Worm (Caenorhabditis elegans) whole organism, L1 larva: ENCODE results near the gene ZK632.11.

Experiments
- C04F5.9 ChIP-seq: sonication (generic microtip); optimal IDR thresholded peaks from 2 replicates; lab custom pipeline; 2016; ENCODE audit warnings: missing genetic modification characterization, missing compliant biosample characterization
- C16A3.4 ChIP-seq: fragments of 150-350 bp; optimal IDR thresholded peaks from 2 replicates; lab custom pipeline; 2014; ENCODE audit warnings: missing biosample characterization, missing genetic modification characterization
- F16B12.6 ChIP-seq: fragments of 150-350 bp; optimal IDR thresholded peaks from 2 replicates; lab custom pipeline; 2014; ENCODE audit warnings: missing biosample characterization, missing genetic modification characterization
- Y116A8C.19 ChIP-seq: sonication (generic microtip); optimal IDR thresholded peaks from 2 replicates; lab custom pipeline; 2016; ENCODE audit warnings: missing compliant biosample characterization, missing genetic modification characterization, borderline replicate concordance
- aha-1 ChIP-seq: fragments of 150-350 bp; optimal IDR thresholded peaks from 2 replicates; lab custom pipeline; 2014; ENCODE audit warnings: missing biosample characterization, missing genetic modification characterization
- alr-1 ChIP-seq: fragments of 200-800 bp; sonication (Bioruptor generic); optimal IDR thresholded peaks from 2 replicates; lab custom pipeline; 2018; ENCODE audit warnings: borderline replicate concordance, mild to moderate bottlenecking, missing genetic modification characterization, missing compliant biosample characterization
- aly-2 ChIP-seq: fragments of 150-350 bp; optimal IDR thresholded peaks from 2 replicates; lab custom pipeline; 2014; ENCODE audit warnings: missing biosample characterization, missing genetic modification characterization
- blmp-1 ChIP-seq: fragments of 150-350 bp; optimal IDR thresholded peaks from 2 replicates; lab custom pipeline; 2014; ENCODE audit warnings: missing biosample characterization, missing genetic modification characterization
- ceh-63 ChIP-seq: fragments of 200-800 bp; sonication (Bioruptor generic); optimal IDR thresholded peaks from 2 replicates; lab custom pipeline; 2018; ENCODE audit warnings: mild to moderate bottlenecking, missing genetic modification characterization, missing compliant biosample characterization
- ceh-88 ChIP-seq: fragments of 200-800 bp; sonication (Bioruptor generic); IDR thresholded peaks from 2 replicates; pipeline ENCODE4 v1.3.6; 2022; ENCODE audit warnings: missing genetic modification characterization, missing compliant biosample characterization
- ces-1 ChIP-seq: fragments of 150-350 bp; optimal IDR thresholded peaks from 2 replicates; lab custom pipeline; 2014; ENCODE audit warnings: missing biosample characterization, missing genetic modification reagents, missing genetic modification characterization
- dpl-1 ChIP-seq, 3 experiments: fragments of 150-350 bp in 2 of 3; sonication (generic microtip) in 1 of 3; optimal IDR thresholded peaks; 2 replicates each; lab custom pipeline; 2014 to 2017; ENCODE audit warnings: missing biosample characterization in 3 of 3, missing genetic modification characterization in 3 of 3, missing genetic modification reagents in 3 of 3
- efl-1 ChIP-seq, 4 experiments: fragments of 150-350 bp; optimal IDR thresholded peaks in 3 of 4; peaks in 1 of 4; 1 replicate in 1 of 4; 2 replicates in 3 of 4; lab custom pipeline; 2014; ENCODE audit warnings: missing biosample characterization in 2 of 4, missing genetic modification characterization in 2 of 4, missing genetic modification reagents in 2 of 4
- efl-3 ChIP-seq: fragments of 200-800 bp; sonication (Bioruptor generic); optimal IDR thresholded peaks from 2 replicates; lab custom pipeline; 2018; ENCODE audit warnings: mild to moderate bottlenecking, missing genetic modification characterization, missing compliant biosample characterization
- egl-13 ChIP-seq: sonication (generic microtip); optimal IDR thresholded peaks from 2 replicates; lab custom pipeline; 2016; ENCODE audit warnings: missing genotype, missing genetic modification reagents, missing genetic modification characterization, missing compliant biosample characterization
- elt-2 ChIP-seq: sonication (generic microtip); optimal IDR thresholded peaks from 2 replicates; lab custom pipeline; 2016; ENCODE audit warnings: missing genetic modification characterization, mild to moderate bottlenecking, inconsistent platforms, missing compliant biosample characterization, missing genetic modification reagents
- fkh-4 ChIP-seq: sonication (generic microtip); optimal IDR thresholded peaks from 2 replicates; lab custom pipeline; 2016; ENCODE audit warnings: missing compliant biosample characterization, missing genetic modification characterization, borderline replicate concordance
- fkh-8 ChIP-seq: sonication (generic microtip); optimal IDR thresholded peaks from 2 replicates; lab custom pipeline; 2016; ENCODE audit warnings: mild to moderate bottlenecking, missing genetic modification characterization, missing compliant biosample characterization
- fos-1 ChIP-seq: fragments of 150-350 bp; optimal IDR thresholded peaks from 2 replicates; lab custom pipeline; 2014; ENCODE audit warnings: missing biosample characterization, missing genetic modification characterization
- grh-1 ChIP-seq: fragments of 200-800 bp; sonication (Bioruptor generic); IDR thresholded peaks from 2 replicates; pipeline ENCODE4 v1.3.6; 2022; ENCODE audit warnings: missing genetic modification reagents, missing genetic modification characterization, missing compliant biosample characterization
- hlh-17 ChIP-seq: fragments of 200-800 bp; sonication (Bioruptor generic); optimal IDR thresholded peaks from 2 replicates; lab custom pipeline; 2018; ENCODE audit warnings: missing genetic modification characterization, mild to moderate bottlenecking, missing compliant biosample characterization, moderate library complexity, borderline replicate concordance
- lin-15B ChIP-seq: fragments of 150-350 bp; sonication (generic microtip); optimal IDR thresholded peaks from 3 replicates; lab custom pipeline; 2014; ENCODE audit warnings: missing biosample characterization, missing genetic modification characterization
- lin-35 ChIP-seq, 2 experiments: fragments of 150-350 bp; optimal IDR thresholded peaks; 2 replicates each; lab custom pipeline; 2014; ENCODE audit warnings: missing biosample characterization in 2 of 2, missing genetic modification characterization in 2 of 2, missing genetic modification reagents in 2 of 2
- lir-3 ChIP-seq: sonication (generic microtip); optimal IDR thresholded peaks from 2 replicates; lab custom pipeline; 2016; ENCODE audit warnings: mild to moderate bottlenecking, missing genetic modification characterization, moderate library complexity, missing compliant biosample characterization; ENCODE audit not compliant: poor library complexity
- mab-9 ChIP-seq: fragments of 200-800 bp; sonication (Bioruptor generic); IDR thresholded peaks from 2 replicates; pipeline ENCODE4 v1.3.6; 2022; ENCODE audit warnings: missing genetic modification reagents, missing genetic modification characterization, missing compliant biosample characterization
- mdl-1 ChIP-seq, 2 experiments: fragments of 150-350 bp; optimal IDR thresholded peaks; 2 replicates each; lab custom pipeline; 2014 to 2017; ENCODE audit warnings: missing biosample characterization in 2 of 2, missing genetic modification characterization in 2 of 2, inconsistent platforms in 1 of 2
- mep-1 ChIP-seq: fragments of 150-350 bp; optimal IDR thresholded peaks from 2 replicates; lab custom pipeline; 2014; ENCODE audit warnings: missing biosample characterization, missing genetic modification characterization
- nhr-11 ChIP-seq: fragments of 150-350 bp; optimal IDR thresholded peaks from 2 replicates; lab custom pipeline; 2014; ENCODE audit warnings: missing biosample characterization, missing genetic modification characterization
- nhr-28 ChIP-seq: fragments of 150-350 bp; optimal IDR thresholded peaks from 2 replicates; lab custom pipeline; 2014; ENCODE audit warnings: missing biosample characterization, missing genetic modification characterization
- nhr-71 ChIP-seq: sonication (generic microtip); optimal IDR thresholded peaks from 2 replicates; lab custom pipeline; 2016; ENCODE audit warnings: mild to moderate bottlenecking, missing genetic modification characterization, moderate library complexity, missing compliant biosample characterization
- pag-3 ChIP-seq: sonication (generic microtip); optimal IDR thresholded peaks from 2 replicates; lab custom pipeline; 2017; ENCODE audit warnings: missing genetic modification characterization, mild to moderate bottlenecking, missing compliant biosample characterization, antibody characterized with exemption, borderline replicate concordance; ENCODE audit not compliant: insufficient read depth
- pax-3 ChIP-seq: fragments of 200-800 bp; sonication (Bioruptor generic); optimal IDR thresholded peaks from 2 replicates; lab custom pipeline; 2018; ENCODE audit warnings: mild to moderate bottlenecking, missing genetic modification characterization, moderate library complexity, missing compliant biosample characterization
- pqm-1 ChIP-seq: sonication (generic microtip); optimal IDR thresholded peaks from 3 replicates; lab custom pipeline; 2017; ENCODE audit warnings: missing biosample characterization, missing genetic modification characterization
- snu-23 ChIP-seq: sonication (generic microtip); optimal IDR thresholded peaks from 2 replicates; lab custom pipeline; 2016; ENCODE audit warnings: missing genetic modification characterization, missing compliant biosample characterization
- sox-4 ChIP-seq: sonication (generic microtip); optimal IDR thresholded peaks from 2 replicates; lab custom pipeline; 2016; ENCODE audit warnings: missing genetic modification characterization, missing compliant biosample characterization
- sptf-1 ChIP-seq: fragments of 150-350 bp; optimal IDR thresholded peaks from 2 replicates; lab custom pipeline; 2014; ENCODE audit warnings: missing biosample characterization, missing genetic modification characterization
- sup-37 ChIP-seq: fragments of 200-800 bp; sonication (Bioruptor generic); optimal IDR thresholded peaks from 2 replicates; lab custom pipeline; 2018; ENCODE audit warnings: mild to moderate bottlenecking, missing genetic modification characterization, missing compliant biosample characterization
- swsn-7 ChIP-seq: sonication (generic microtip); optimal IDR thresholded peaks from 2 replicates; lab custom pipeline; 2016; ENCODE audit warnings: missing genetic modification characterization, missing compliant biosample characterization
- tbx-2 ChIP-seq: sonication (generic microtip); optimal IDR thresholded peaks from 2 replicates; lab custom pipeline; 2016; ENCODE audit warnings: missing genetic modification characterization, missing compliant biosample characterization
- tlp-1 ChIP-seq: fragments of 150-350 bp; optimal IDR thresholded peaks from 2 replicates; lab custom pipeline; 2014; ENCODE audit warnings: missing biosample characterization, missing genetic modification characterization
- unc-30 ChIP-seq: sonication (generic microtip); optimal IDR thresholded peaks from 2 replicates; lab custom pipeline; 2017; ENCODE audit warnings: missing biosample characterization, missing genetic modification characterization
- unc-86 ChIP-seq: sonication (generic microtip); optimal IDR thresholded peaks from 2 replicates; lab custom pipeline; 2016; ENCODE audit warnings: missing genetic modification characterization, missing compliant biosample characterization
- unc-98 ChIP-seq: fragments of 200-800 bp; sonication (Bioruptor generic); IDR thresholded peaks from 2 replicates; pipeline ENCODE4 v1.3.6; 2022; ENCODE audit warnings: missing genetic modification characterization, missing compliant biosample characterization
- vab-15 ChIP-seq: sonication (generic microtip); optimal IDR thresholded peaks from 2 replicates; lab custom pipeline; 2017; ENCODE audit warnings: missing genotype, mild to moderate bottlenecking, missing genetic modification characterization, missing compliant biosample characterization
- xbp-1 ChIP-seq: sonication (generic microtip); optimal IDR thresholded peaks from 2 replicates; lab custom pipeline; 2016; ENCODE audit warnings: missing genetic modification characterization, missing compliant biosample characterization
- zag-1 ChIP-seq: fragments of 150-350 bp; optimal IDR thresholded peaks from 2 replicates; lab custom pipeline; 2014; ENCODE audit warnings: missing biosample characterization, missing genetic modification characterization
- zip-4 ChIP-seq: fragments of 200-800 bp; sonication (Bioruptor generic); optimal IDR thresholded peaks from 2 replicates; lab custom pipeline; 2018; ENCODE audit warnings: mild to moderate bottlenecking, missing genetic modification characterization, moderate library complexity, missing compliant biosample characterization
- ztf-11 ChIP-seq, 2 experiments: sonication (generic microtip); optimal IDR thresholded peaks; 2 replicates each; lab custom pipeline; 2016 to 2017; ENCODE audit warnings: missing genetic modification characterization in 2 of 2, missing biosample characterization in 1 of 2, missing compliant biosample characterization in 1 of 2
- ztf-4 ChIP-seq: fragments of 150-350 bp; optimal IDR thresholded peaks from 2 replicates; lab custom pipeline; 2014; ENCODE audit warnings: missing biosample characterization, missing genetic modification characterization

ZK632.11 gene

ce11 chrIII:9780665-9781304 is 46.9 kb upstream of the ZK632.11 start, which contains the start of gene vha-1 (continued):
- TF ChIP-seq Y116A8C.19 (tag; lab: Kevin White, UChicago): no peak
- peak; percentile 25 for TF ChIP-seq aly-2 (tag; lab: Kevin White, UChicago)
- peak; percentile 67 for TF ChIP-seq xbp-1 (tag; lab: Kevin White, UChicago)
- no peak; the same call in 1 of the 2 replicates for TF ChIP-seq ceh-88 (GFP tag; lab: Robert Waterston, UW)

- no peak for TF ChIP-seq efl-3 (GFP tag; lab: Kevin White, UChicago)
- no peak for TF ChIP-seq C16A3.4 (tag; lab: Kevin White, UChicago)
- no peak for TF ChIP-seq sptf-1 (tag; lab: Kevin White, UChicago)
- no peak for TF ChIP-seq swsn-7 (tag; lab: Kevin White, UChicago)
- TF ChIP-seq F16B12.6: no peak
- TF ChIP-seq aha-1 (tag; lab: Kevin White, UChicago): no peak
- no peak for TF ChIP-seq nhr-11
- TF ChIP-seq lir-3: no peak
- no peak for TF ChIP-seq efl-1 (optimal IDR thresholded peaks at IDR 0.05; lab: Kevin White, UChicago)
- no peak for TF ChIP-seq efl-1 (GFP tag; optimal IDR thresholded peaks at IDR 0.05 in 1 of 2; lab: Kevin White, UChicago)
- no peak for TF ChIP-seq fkh-8 (tag; lab: Kevin White, UChicago)
- TF ChIP-seq zip-4 (GFP tag; lab: Kevin White, UChicago): no peak
- TF ChIP-seq lin-15B (tag; lab: Kevin White, UChicago): no peak
- TF ChIP-seq ces-1 (GFP tag; lab: Kevin White, UChicago): no peak
- peak; percentile 32 for TF ChIP-seq nhr-71
- no peak for TF ChIP-seq Y116A8C.19 (tag; lab: Kevin White, UChicago)
- TF ChIP-seq lin-35 (GFP tag; optimal IDR thresholded peaks at IDR 0.05; lab: Kevin White, UChicago): peak in 1 of 2 experiments; percentile 13
- no peak for TF ChIP-seq ztf-4
- no peak for TF ChIP-seq ztf-11 (tag; optimal IDR thresholded peaks at IDR 0.05; lab: Kevin White, UChicago)
- TF ChIP-seq pqm-1 (tag; lab: Kevin White, UChicago): no peak
- TF ChIP-seq snu-23 (GFP tag; lab: Kevin White, UChicago): no peak
- no peak for TF ChIP-seq mdl-1 (tag; optimal IDR thresholded peaks at IDR 0.05; lab: Kevin White, UChicago)
- no peak for TF ChIP-seq zag-1
- no peak for TF ChIP-seq fkh-4
- TF ChIP-seq pag-3 (tag; lab: Kevin White, UChicago): no peak
- peak; percentile 60 for TF ChIP-seq aly-2 (tag; lab: Kevin White, UChicago)
- TF ChIP-seq pax-3 (tag; lab: Kevin White, UChicago): no peak
- TF ChIP-seq sox-4 (tag; lab: Kevin White, UChicago): no peak
- no peak for TF ChIP-seq mep-1 (tag; lab: Kevin White, UChicago)
- TF ChIP-seq unc-86 (tag; lab: Kevin White, UChicago): no peak
- no peak for TF ChIP-seq nhr-28
- TF ChIP-seq alr-1 (tag; lab: Kevin White, UChicago): peak; percentile 93
- TF ChIP-seq blmp-1 (tag; lab: Kevin White, UChicago): no peak
- no peak for TF ChIP-seq sup-37 (GFP tag; lab: Kevin White, UChicago)
- no peak for TF ChIP-seq vab-15
- TF ChIP-seq elt-2: no peak
- TF ChIP-seq C04F5.9 (tag; lab: Kevin White, UChicago): no peak
- TF ChIP-seq mab-9 (GFP tag; lab: Robert Waterston, UW): no peak
- peak; percentile 8 for TF ChIP-seq ceh-63 (GFP tag; lab: Kevin White, UChicago)
- TF ChIP-seq unc-98 (GFP tag; lab: Robert Waterston, UW): no peak
- TF ChIP-seq grh-1 (GFP tag; lab: Robert Waterston, UW): 0 out of 2 replicates have a peak, but pooled peaks have one; percentile 10
- no peak for TF ChIP-seq egl-13 (tag; lab: Kevin White, UChicago)
- no peak for TF ChIP-seq unc-30
- TF ChIP-seq tbx-2: no peak
- no peak for TF ChIP-seq tlp-1 (tag; lab: Kevin White, UChicago)
- TF ChIP-seq dpl-1 (GFP tag; optimal IDR thresholded peaks at IDR 0.05; lab: Kevin White, UChicago): no peak
- no peak for TF ChIP-seq hlh-17
- TF ChIP-seq fos-1 (tag; lab: Kevin White, UChicago): no peak
These were observed 45.7 kb upstream of the ZK632.11 start, which contains the start of gene vha-2 for ce11 chrIII:9782011-9782436. TSS of gene vha-2 (plus strand) at chrIII:9782164.
